Worm (Caenorhabditis elegans): ENCODE measurements around the gene affl-1.

affl-1 gene

DNA sequence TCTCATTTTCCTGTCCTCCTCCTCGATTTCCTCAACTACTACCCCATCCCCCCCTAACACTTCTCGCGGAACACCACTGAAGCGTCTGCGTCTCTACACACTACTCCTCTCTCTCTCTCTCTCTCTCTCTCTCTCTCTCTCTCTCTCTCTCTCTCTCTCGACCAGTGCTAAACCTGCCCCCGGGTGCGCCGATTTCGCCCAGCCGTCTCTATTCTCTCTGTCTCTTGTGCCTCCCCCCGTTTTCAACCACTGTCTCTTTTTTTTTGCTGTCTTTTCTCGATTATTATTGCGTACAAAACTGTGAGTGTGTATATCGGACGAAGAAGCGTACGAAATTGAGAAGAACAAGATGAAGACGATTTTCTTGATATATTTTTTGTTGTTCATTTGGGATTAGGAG, 7.0 kb upstream of the affl-1 start (continued):
- TF ChIP-seq lsl-1 (GFP tag; optimal IDR thresholded peaks at IDR 0.05) (no peak), F52B5.7 (tag; optimal IDR thresholded peaks at IDR 0.05) (no peak), C17E4.6 (GFP tag; IDR thresholded peaks at IDR 0.05) (no peak), F55B11.4 (tag; optimal IDR thresholded peaks at IDR 0.05; ENCODE audit: borderline replicate concordance, insufficient read depth) (no peak), ztf-22 (GFP tag; optimal IDR thresholded peaks at IDR 0.05) (peak; percentile 20), Y95B8A.8 (GFP tag; IDR thresholded peaks at IDR 0.05) (no peak), mxl-1 (tag; optimal IDR thresholded peaks at IDR 0.05) (no peak), ceh-40 (GFP tag; IDR thresholded peaks at IDR 0.05) (no peak)

DNA sequence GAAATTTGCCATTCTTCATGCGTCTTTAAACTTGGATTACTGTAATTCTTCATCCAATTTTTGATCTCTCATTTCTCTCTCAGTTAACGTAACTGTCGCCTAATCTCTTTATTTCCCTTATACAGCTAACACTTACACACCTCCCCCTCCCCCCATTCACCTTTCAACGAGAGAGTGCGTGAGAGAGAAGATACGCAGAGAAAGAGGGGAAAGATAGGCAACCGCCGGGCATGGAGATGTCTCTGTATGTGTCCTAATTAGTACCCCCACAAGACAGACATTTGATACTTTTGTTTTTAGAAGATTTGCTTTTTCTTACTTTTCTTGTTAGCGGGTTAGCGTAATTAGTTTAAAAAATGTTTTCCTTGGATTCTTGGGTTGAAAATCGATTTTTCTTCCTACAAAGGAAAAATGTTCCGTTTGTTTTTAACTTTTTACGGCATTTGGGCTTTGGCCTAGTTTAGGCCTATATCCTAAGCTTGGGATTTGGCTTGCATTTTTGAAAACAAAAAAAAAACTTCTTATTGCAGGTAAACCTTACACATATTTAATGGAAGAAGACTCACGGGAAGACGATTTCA, 5.6 kb upstream of the affl-1 start, which contains the start of gene affl-2:
affl-2 (plus strand) TSS at position 531 of the 581 bp plus-strand sequence.
- no peak for TF ChIP-seq F37B4.10 (GFP tag; IDR thresholded peaks at IDR 0.05)
- no peak for TF ChIP-seq ZK185.1 (tag; optimal IDR thresholded peaks at IDR 0.05; ENCODE audit: poor library complexity, severe bottlenecking)
- TF ChIP-seq hmg-1.2 (GFP tag; IDR thresholded peaks at IDR 0.05) = peak; percentile 40; the same call in 1 of the 2 replicates
- TF ChIP-seq K11D2.4 (GFP tag; IDR thresholded peaks at IDR 0.05) = 0 out of 2 replicates have a peak, but pooled peaks have one; percentile 14

DNA sequence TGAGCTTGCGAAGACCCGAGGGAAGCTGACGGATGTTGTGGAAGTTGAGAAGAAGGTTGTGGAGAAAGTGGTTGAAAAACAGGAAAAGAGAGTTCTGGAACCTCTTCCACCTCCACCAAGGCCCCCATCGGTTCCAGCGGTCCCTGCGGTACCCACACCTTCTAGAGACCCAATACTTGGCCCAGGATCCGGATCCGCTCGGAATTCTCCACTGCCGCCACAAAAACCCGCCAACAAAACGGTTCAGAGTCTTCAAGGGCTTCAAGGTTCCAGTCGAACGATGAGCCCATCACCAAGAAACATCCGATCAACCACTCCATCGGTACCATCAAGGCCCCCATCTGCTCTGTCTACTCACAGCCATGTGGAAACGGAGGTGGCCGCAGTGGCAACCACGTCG, 3.0 kb upstream of the affl-1 start:
- TF ChIP-seq ceh-58 (GFP tag; IDR thresholded peaks at IDR 0.05) (no peak), zfh-2 (GFP tag; conservative IDR thresholded peaks at IDR 0.05) (peak; percentile 70), madf-6 (GFP tag; IDR thresholded peaks at IDR 0.05) (no peak)

DNA sequence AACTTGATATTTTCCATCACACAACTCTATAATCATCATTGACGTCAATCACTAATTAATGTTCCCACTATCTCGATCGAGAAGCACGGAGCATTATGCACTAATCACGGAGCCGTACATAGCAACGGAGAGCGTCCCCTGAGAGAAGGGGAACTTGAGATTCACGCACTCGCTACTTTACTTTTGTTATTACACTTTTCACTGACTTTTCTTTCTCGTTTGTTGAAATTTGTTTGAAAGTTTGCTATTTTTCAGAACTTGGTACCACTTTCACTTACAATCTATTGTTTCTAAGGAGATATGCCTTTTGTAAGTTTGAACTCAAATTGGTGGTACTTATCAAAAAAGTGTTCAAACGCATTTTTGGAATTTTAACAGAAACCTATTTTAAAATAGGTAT, 4.1 kb downstream of the affl-1 start, which contains the start of gene Y55B1BR.8:
Y55B1BR.8 (plus strand) TSS at position 301 of the 400 bp plus-strand sequence.
- TF ChIP-seq cebp-1 (GFP tag; IDR thresholded peaks at IDR 0.05) (no peak), cebp-1 (tag; optimal IDR thresholded peaks at IDR 0.05) (no peak), ets-4 (GFP tag; optimal IDR thresholded peaks at IDR 0.05) (no peak), madf-6 (GFP tag; IDR thresholded peaks at IDR 0.05) (no peak)

DNA sequence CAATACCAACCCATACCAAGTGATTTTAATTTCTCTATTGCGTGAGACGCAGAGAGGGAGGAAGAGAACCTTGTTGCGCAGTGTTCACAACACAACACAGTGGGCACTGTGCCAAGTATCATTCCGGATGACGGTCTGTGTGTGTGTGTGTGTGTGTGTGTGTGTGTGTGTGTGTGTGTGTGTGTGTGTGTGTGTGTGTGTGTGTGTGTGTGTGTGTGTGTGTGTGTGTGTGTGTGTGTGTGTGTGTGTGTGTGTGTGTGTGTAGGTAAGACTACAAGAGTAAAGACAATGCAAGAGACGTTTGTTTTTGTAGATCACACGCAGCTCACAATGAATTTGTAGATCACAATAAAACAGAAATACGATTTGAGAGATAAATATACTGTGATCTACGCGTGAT, 5.5 kb downstream of the affl-1 start:
- TF ChIP-seq lir-1 (GFP tag; conservative IDR thresholded peaks at IDR 0.05) (peak; percentile 56; the same call in 1 of the 2 replicates), ztf-3 (GFP tag; optimal IDR thresholded peaks at IDR 0.05) (peak; percentile 59), akir-1 (GFP tag; optimal IDR thresholded peaks at IDR 0.05) (peak; percentile 66), ceh-27 (GFP tag; optimal IDR thresholded peaks at IDR 0.05) (peak; percentile 39), hmg-1.2 (GFP tag; IDR thresholded peaks at IDR 0.05) (peak; percentile 22)

DNA sequence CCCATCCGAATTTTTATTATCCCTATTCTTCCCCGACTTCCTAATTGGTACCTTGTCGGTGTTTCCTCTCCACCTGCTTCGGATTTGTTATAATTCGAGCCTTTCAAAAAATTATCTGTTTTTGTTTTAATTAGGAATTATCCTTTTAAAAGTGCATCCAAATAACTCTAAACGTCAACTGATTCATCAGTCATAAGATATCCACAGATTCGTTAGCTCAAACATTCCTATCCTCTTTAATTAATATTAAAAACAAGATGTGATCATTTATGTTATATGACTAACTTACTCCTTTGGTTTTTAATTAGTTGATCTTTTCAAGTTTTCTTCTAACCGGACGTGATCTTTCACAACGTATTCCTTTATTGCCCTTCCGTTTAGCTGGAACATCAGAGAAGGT, 6.8 kb downstream of the affl-1 start:
- TF ChIP-seq nfya-1 (tag; optimal IDR thresholded peaks at IDR 0.05; ENCODE audit: borderline replicate concordance, insufficient read depth) = no peak
- TF ChIP-seq lin-35 (GFP tag; optimal IDR thresholded peaks at IDR 0.05) = no peak
- TF ChIP-seq snpc-1.3 (tag; optimal IDR thresholded peaks at IDR 0.05; ENCODE audit: insufficient read depth) = no peak

DNA sequence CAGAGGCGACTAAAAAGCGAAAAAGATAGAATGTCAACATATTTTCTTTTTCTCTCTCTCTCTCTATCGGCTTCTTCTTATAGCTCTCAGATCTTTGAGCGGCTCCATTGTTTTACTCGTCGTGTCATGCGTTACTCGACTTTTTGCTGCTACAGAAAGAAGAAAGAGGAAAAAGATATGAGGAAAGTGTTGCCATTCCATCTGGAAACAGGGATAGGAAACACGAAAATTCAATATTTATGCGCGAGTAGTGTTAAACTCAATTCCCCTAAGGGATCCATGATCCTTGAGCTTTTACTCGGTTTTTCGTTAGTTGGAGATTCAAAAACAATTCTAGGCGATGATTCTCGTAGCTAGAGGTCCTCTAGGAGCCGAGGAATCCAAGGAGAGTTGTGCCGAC, 15.8 kb downstream of the affl-1 start:
- no peak for TF ChIP-seq ztf-25 (GFP tag; IDR thresholded peaks at IDR 0.05)
- no peak for TF ChIP-seq nhr-179 (tag; optimal IDR thresholded peaks at IDR 0.05)
- no peak for TF ChIP-seq ztf-22 (GFP tag; optimal IDR thresholded peaks at IDR 0.05)

Data from whole organism, young adult.